Worm (Caenorhabditis elegans) whole organism, L4 larva: ENCODE measurements around the gene F10A3.4.

Source experiments
- F10B5.3 ChIP-seq: sonication (generic microtip); optimal IDR thresholded peaks from 2 replicates; lab custom pipeline; 2016; ENCODE audit warnings: mild to moderate bottlenecking, missing genetic modification characterization, missing compliant biosample characterization
- F49E8.2 ChIP-seq: sonication (generic microtip); optimal IDR thresholded peaks from 2 replicates; lab custom pipeline; 2016; ENCODE audit warnings: missing compliant biosample characterization, mild to moderate bottlenecking, missing genetic modification characterization, borderline replicate concordance
- Y48G9A.11 ChIP-seq: fragments of 200-800 bp; sonication (Bioruptor generic); IDR thresholded peaks from 2 replicates; pipeline ENCODE4 v1.3.6; 2022; ENCODE audit warnings: missing genetic modification reagents, missing genetic modification characterization, missing compliant biosample characterization
- Y5F2A.4 ChIP-seq: fragments of 200-800 bp; sonication (Bioruptor generic); optimal IDR thresholded peaks from 2 replicates; lab custom pipeline; 2018; ENCODE audit warnings: mild to moderate bottlenecking, missing genetic modification characterization, missing compliant biosample characterization
- ZK337.2 ChIP-seq: fragments of 200-800 bp; sonication (Bioruptor generic); IDR thresholded peaks from 2 replicates; pipeline ENCODE4 v1.3.6; 2022; ENCODE audit warnings: missing genetic modification reagents, missing genetic modification characterization, missing compliant biosample characterization
- arid-1 ChIP-seq: fragments of 200-800 bp; sonication (Bioruptor generic); conservative IDR thresholded peaks from 2 replicates; pipeline ENCODE4 v1.3.6; 2022; ENCODE audit warnings: missing genetic modification reagents, missing genetic modification characterization, missing compliant biosample characterization
- ceh-20 ChIP-seq: fragments of 200-800 bp; sonication (Bioruptor generic); IDR thresholded peaks from 2 replicates; pipeline ENCODE4 v1.3.6; 2022; ENCODE audit warnings: missing genetic modification reagents, missing genetic modification characterization, missing compliant biosample characterization
- ceh-28 ChIP-seq: fragments of 150-350 bp; optimal IDR thresholded peaks from 2 replicates; lab custom pipeline; 2014; ENCODE audit warnings: missing biosample characterization, missing genetic modification reagents, missing genetic modification characterization
- ceh-32 ChIP-seq: sonication (generic microtip); optimal IDR thresholded peaks from 2 replicates; lab custom pipeline; 2016; ENCODE audit warnings: mild to moderate bottlenecking, missing genetic modification characterization, missing compliant biosample characterization; ENCODE audit not compliant: poor library complexity
- ceh-62 ChIP-seq: sonication (generic microtip); optimal IDR thresholded peaks from 2 replicates; lab custom pipeline; 2017; ENCODE audit warnings: missing biosample characterization, missing genetic modification characterization
- ctbp-1 ChIP-seq: fragments of 200-800 bp; sonication (Bioruptor generic); IDR thresholded peaks from 2 replicates; pipeline ENCODE4 v1.3.6; 2022; ENCODE audit warnings: missing genetic modification reagents, missing genetic modification characterization, missing compliant biosample characterization
- daf-12 ChIP-seq: fragments of 150-350 bp; optimal IDR thresholded peaks from 2 replicates; lab custom pipeline; 2014; ENCODE audit warnings: missing biosample characterization, missing genetic modification reagents, missing genetic modification characterization
- daf-16 ChIP-seq, 3 experiments: sonication (generic microtip); optimal IDR thresholded peaks; 2 replicates each; lab custom pipeline; 2016 to 2017; ENCODE audit warnings: missing genetic modification characterization in 3 of 3, missing genetic modification reagents in 3 of 3, mild to moderate bottlenecking in 2 of 3, missing compliant biosample characterization in 2 of 3, missing biosample characterization in 1 of 3, moderate library complexity in 1 of 3
- daf-19 ChIP-seq: fragments of 200-800 bp; sonication (Bioruptor generic); conservative IDR thresholded peaks from 2 replicates; pipeline ENCODE4 v1.3.6; 2022; ENCODE audit warnings: missing genetic modification characterization, missing compliant biosample characterization
- dmd-6 ChIP-seq: fragments of 200-800 bp; sonication (Bioruptor generic); IDR thresholded peaks from 2 replicates; pipeline ENCODE4 v1.3.6; 2022; ENCODE audit warnings: missing genetic modification reagents, missing genetic modification characterization, missing compliant biosample characterization
- egl-27 ChIP-seq: sonication (generic microtip); optimal IDR thresholded peaks from 3 replicates; lab custom pipeline; 2017; ENCODE audit warnings: missing biosample characterization, missing genetic modification reagents, missing genetic modification characterization
- egl-43 ChIP-seq: fragments of 200-800 bp; sonication (Bioruptor generic); IDR thresholded peaks from 2 replicates; pipeline ENCODE4 v1.3.6; 2022; ENCODE audit warnings: missing genetic modification reagents, missing genetic modification characterization, missing compliant biosample characterization
- fos-1 ChIP-seq: fragments of 150-350 bp; optimal IDR thresholded peaks from 2 replicates; lab custom pipeline; 2014; ENCODE audit warnings: missing biosample characterization, missing genetic modification characterization
- gei-8 ChIP-seq: fragments of 200-800 bp; sonication (Bioruptor generic); optimal IDR thresholded peaks from 2 replicates; lab custom pipeline; 2018; ENCODE audit warnings: mild to moderate bottlenecking, missing genetic modification characterization, missing compliant biosample characterization
- hlh-11 ChIP-seq: fragments of 200-800 bp; sonication (Bioruptor generic); optimal IDR thresholded peaks from 2 replicates; lab custom pipeline; 2018; ENCODE audit warnings: mild to moderate bottlenecking, missing genetic modification characterization, missing compliant biosample characterization
- lsy-2 ChIP-seq, 2 experiments: fragments of 150-350 bp in 1 of 2; sonication (generic microtip) in 1 of 2; optimal IDR thresholded peaks; 2 replicates each; lab custom pipeline; 2014 to 2017; ENCODE audit warnings: missing biosample characterization in 2 of 2, missing genetic modification characterization in 2 of 2
- madf-5 ChIP-seq, 2 experiments: fragments of 200-800 bp; sonication (Bioruptor generic); IDR thresholded peaks; 2 replicates each; pipeline ENCODE4 v1.3.6; 2022; ENCODE audit warnings: missing compliant biosample characterization in 2 of 2, missing genetic modification characterization in 2 of 2
- madf-9 ChIP-seq: fragments of 200-800 bp; sonication (Bioruptor generic); conservative IDR thresholded peaks from 2 replicates; pipeline ENCODE4 v1.3.6; 2022; ENCODE audit warnings: missing genetic modification reagents, missing genetic modification characterization, missing compliant biosample characterization
- mdl-1 ChIP-seq, 2 experiments: fragments of 150-350 bp in 1 of 2; sonication (generic microtip) in 1 of 2; optimal IDR thresholded peaks; 2 replicates each; lab custom pipeline; 2014 to 2017; ENCODE audit warnings: missing biosample characterization in 2 of 2, missing genetic modification characterization in 2 of 2
- mdt-29 ChIP-seq: fragments of 200-800 bp; sonication (Bioruptor generic); IDR thresholded peaks from 2 replicates; pipeline ENCODE4 v1.3.6; 2022; ENCODE audit warnings: missing genetic modification reagents, missing genetic modification characterization, missing compliant biosample characterization
- mxl-3 ChIP-seq: fragments of 200-800 bp; sonication (Bioruptor generic); optimal IDR thresholded peaks from 2 replicates; lab custom pipeline; 2018; ENCODE audit warnings: mild to moderate bottlenecking, missing genetic modification characterization, missing compliant biosample characterization
- nhr-11 ChIP-seq: fragments of 150-350 bp; optimal IDR thresholded peaks from 2 replicates; lab custom pipeline; 2014; ENCODE audit warnings: missing biosample characterization, missing genetic modification characterization
- nhr-237 ChIP-seq: sonication (generic microtip); optimal IDR thresholded peaks from 2 replicates; lab custom pipeline; 2017; ENCODE audit warnings: missing biosample characterization, missing genetic modification characterization
- nhr-28 ChIP-seq: fragments of 150-350 bp; optimal IDR thresholded peaks from 2 replicates; lab custom pipeline; 2014; ENCODE audit warnings: missing biosample characterization, missing genetic modification characterization
- nhr-41 ChIP-seq: fragments of 200-800 bp; sonication (Bioruptor generic); IDR thresholded peaks from 2 replicates; pipeline ENCODE4 v1.3.6; 2022; ENCODE audit warnings: missing genetic modification reagents, missing genetic modification characterization, missing compliant biosample characterization
- nhr-48 ChIP-seq: sonication (generic microtip); optimal IDR thresholded peaks from 2 replicates; lab custom pipeline; 2016; ENCODE audit warnings: mild to moderate bottlenecking, missing genetic modification characterization, missing compliant biosample characterization
- nhr-6 ChIP-seq: fragments of 150-350 bp; optimal IDR thresholded peaks from 2 replicates; lab custom pipeline; 2014; ENCODE audit warnings: missing biosample characterization, missing genetic modification characterization
- nhr-76 ChIP-seq: fragments of 150-350 bp; optimal IDR thresholded peaks from 2 replicates; lab custom pipeline; 2014; ENCODE audit warnings: missing biosample characterization, missing genetic modification characterization
- nhr-77 ChIP-seq: fragments of 150-350 bp; optimal IDR thresholded peaks from 2 replicates; lab custom pipeline; 2014; ENCODE audit warnings: missing biosample characterization, missing genetic modification characterization
- pqm-1 ChIP-seq: sonication (generic microtip); optimal IDR thresholded peaks from 2 replicates; lab custom pipeline; 2017; ENCODE audit warnings: missing biosample characterization, missing genetic modification characterization
- sdz-12 ChIP-seq: fragments of 200-800 bp; sonication (Bioruptor generic); optimal IDR thresholded peaks from 2 replicates; lab custom pipeline; 2018; ENCODE audit warnings: mild to moderate bottlenecking, missing genetic modification characterization, missing compliant biosample characterization
- skn-1 ChIP-seq: fragments of 150-350 bp; optimal IDR thresholded peaks from 2 replicates; lab custom pipeline; 2014; ENCODE audit warnings: missing biosample characterization, missing genetic modification characterization
- snpc-1.2 ChIP-seq: fragments of 200-800 bp; sonication (Bioruptor generic); IDR thresholded peaks from 2 replicates; pipeline ENCODE4 v1.3.6; 2022; ENCODE audit warnings: missing genetic modification reagents, missing genetic modification characterization, missing compliant biosample characterization
- snpc-4 ChIP-seq: fragments of 150-350 bp; optimal IDR thresholded peaks from 2 replicates; lab custom pipeline; 2014; ENCODE audit warnings: missing biosample characterization, missing genetic modification characterization
- spr-1 ChIP-seq: sonication (generic microtip); optimal IDR thresholded peaks from 2 replicates; lab custom pipeline; 2016; ENCODE audit warnings: mild to moderate bottlenecking, missing genetic modification characterization, missing compliant biosample characterization
- spr-3 ChIP-seq: fragments of 200-800 bp; sonication (Bioruptor generic); optimal IDR thresholded peaks from 2 replicates; lab custom pipeline; 2018; ENCODE audit warnings: mild to moderate bottlenecking, missing genetic modification characterization, missing compliant biosample characterization
- tra-1 ChIP-seq: fragments of 200-800 bp; sonication (Bioruptor generic); IDR thresholded peaks from 2 replicates; pipeline ENCODE4 v1.3.6; 2022; ENCODE audit warnings: missing genetic modification reagents, missing genetic modification characterization, missing compliant biosample characterization
- unc-130 ChIP-seq: sonication (generic microtip); optimal IDR thresholded peaks from 2 replicates; lab custom pipeline; 2016; ENCODE audit warnings: missing genetic modification reagents, missing genetic modification characterization, missing compliant biosample characterization
- unc-62 ChIP-seq, 3 experiments: fragments of 150-350 bp in 1 of 3; sonication (generic microtip); optimal IDR thresholded peaks in 2 of 3; peaks in 1 of 3; 1 replicate in 1 of 3; 2 replicates in 2 of 3; lab custom pipeline; 2014 to 2017; ENCODE audit warnings: missing biosample characterization in 3 of 3, missing genetic modification characterization in 3 of 3, missing genetic modification reagents in 3 of 3, missing genotype in 1 of 3
- zip-2 ChIP-seq: fragments of 150-350 bp; optimal IDR thresholded peaks from 2 replicates; lab custom pipeline; 2014; ENCODE audit warnings: missing biosample characterization, missing genetic modification characterization
- ztf-11 ChIP-seq: fragments of 150-350 bp; optimal IDR thresholded peaks from 2 replicates; lab custom pipeline; 2014; ENCODE audit warnings: missing biosample characterization, missing genetic modification characterization
- ztf-7 ChIP-seq: fragments of 150-350 bp; optimal IDR thresholded peaks from 2 replicates; lab custom pipeline; 2014; ENCODE audit warnings: missing biosample characterization, missing genetic modification characterization

The F10A3.4 gene

ce11 chrV:16141071-16141470 lies 7.8 kb upstream of the F10A3.4 start, which contains the start of gene clc-32:
Gene clc-32, minus strand, starts transcription at chrV:16141171.
- TF ChIP-seq ztf-11 (tag; lab: Kevin White, UChicago) (no peak), unc-130 (GFP tag; lab: Kevin White, UChicago) (no peak), ceh-62 (tag; lab: Kevin White, UChicago) (no peak), F49E8.2 (no peak), spr-1 (tag; lab: Kevin White, UChicago) (no peak), egl-27 (no peak), sdz-12 (GFP tag; lab: Kevin White, UChicago) (no peak), hlh-11 (no peak), lsy-2 (tag; optimal IDR thresholded peaks at IDR 0.05; lab: Kevin White, UChicago) (no peak), mdt-29 (GFP tag; lab: Robert Waterston, UW) (no peak), pqm-1 (tag; lab: Kevin White, UChicago) (no peak), skn-1 (no peak), nhr-76 (no peak), F10B5.3 (tag; lab: Kevin White, UChicago) (no peak), ceh-28 (tag; lab: Kevin White, UChicago) (no peak), madf-5 (GFP tag; IDR thresholded peaks at IDR 0.05; lab: Robert Waterston, UW) (no peak), tra-1 (no peak)
- TF ChIP-seq, all 104 proteins: peak for 0

- no peak for TF ChIP-seq snpc-1.2 (GFP tag; lab: Robert Waterston, UW)
- no peak for TF ChIP-seq ceh-28 (tag; lab: Kevin White, UChicago)
- no peak for TF ChIP-seq ZK337.2 (GFP tag; lab: Robert Waterston, UW)
- no peak for TF ChIP-seq nhr-6 (tag; lab: Kevin White, UChicago)
- no peak for TF ChIP-seq nhr-41 (GFP tag; lab: Robert Waterston, UW)
- no peak for TF ChIP-seq nhr-11 (tag; lab: Kevin White, UChicago)
- TF ChIP-seq arid-1: no peak
Measured at ce11 chrV:16142371-16142770, 6.5 kb upstream of the F10A3.4 start, which contains the start of gene fbxa-18. Gene fbxa-18, plus strand, starts transcription at chrV:16142671.

- TF ChIP-seq nhr-237 (tag; lab: Kevin White, UChicago) (no peak), Y48G9A.11 (GFP tag; lab: Robert Waterston, UW) (no peak), tra-1 (no peak), Y5F2A.4 (GFP tag; lab: Kevin White, UChicago) (no peak), nhr-48 (tag; lab: Kevin White, UChicago) (no peak), ceh-32 (tag; lab: Kevin White, UChicago) (no peak), pqm-1 (tag; lab: Kevin White, UChicago) (peak; percentile 42), ctbp-1 (GFP tag; lab: Robert Waterston, UW) (no peak), daf-19 (no peak), madf-9 (GFP tag; lab: Robert Waterston, UW) (no peak), snpc-4 (tag; lab: Kevin White, UChicago) (no peak), mdl-1 (tag; optimal IDR thresholded peaks at IDR 0.05; lab: Kevin White, UChicago) (no peak), fos-1 (tag; lab: Kevin White, UChicago) (no peak), ZK337.2 (GFP tag; lab: Robert Waterston, UW) (no peak), dmd-6 (GFP tag; lab: Robert Waterston, UW) (peak; percentile 52; the same call in 1 of the 2 replicates), ztf-7 (tag; lab: Kevin White, UChicago) (no peak), zip-2 (tag; lab: Kevin White, UChicago) (no peak), unc-62 (GFP tag; optimal IDR thresholded peaks at IDR 0.05 in 1 of 2; lab: Kevin White, UChicago) (peak in 1 of 2 experiments; percentile 4), unc-62 (tag; optimal IDR thresholded peaks at IDR 0.05; lab: Kevin White, UChicago) (no peak), daf-16 (GFP tag; optimal IDR thresholded peaks at IDR 0.05; lab: Kevin White, UChicago) (no peak), daf-16 (tag; optimal IDR thresholded peaks at IDR 0.05; lab: Kevin White, UChicago) (no peak), daf-12 (tag; lab: Kevin White, UChicago) (no peak), spr-3 (GFP tag; lab: Kevin White, UChicago) (no peak), ceh-20 (GFP tag; lab: Robert Waterston, UW) (no peak), nhr-6 (tag; lab: Kevin White, UChicago) (no peak), gei-8 (GFP tag; lab: Kevin White, UChicago) (no peak), mxl-3 (GFP tag; lab: Kevin White, UChicago) (no peak), egl-43 (GFP tag; lab: Robert Waterston, UW) (no peak), nhr-77 (tag; lab: Kevin White, UChicago) (peak; percentile 41), nhr-76 (no peak), nhr-28 (tag; lab: Kevin White, UChicago) (peak; percentile 66)
- TF ChIP-seq, all 104 proteins: peak for 5
Measured at ce11 chrV:16143066-16143581, 5.8 kb upstream of the F10A3.4 start, which contains the start of gene fbxa-88. Gene fbxa-88, minus strand, starts transcription at chrV:16143116.
